Worm (Caenorhabditis elegans) whole organism, L1 larva: ENCODE data around the gene T27E4.7.

Experiments
- ceh-82 ChIP-seq, 3 experiments: fragments of 150-350 bp in 1 of 3; sonication (generic microtip) in 2 of 3; optimal IDR thresholded peaks; 2 replicates each; lab custom pipeline; 2014 to 2017; ENCODE audit warnings: missing biosample characterization in 3 of 3, missing genetic modification characterization in 3 of 3
- jun-1 ChIP-seq: fragments of 150-350 bp; optimal IDR thresholded peaks from 2 replicates; lab custom pipeline; 2014; ENCODE audit warnings: missing biosample characterization, missing genetic modification reagents, missing genetic modification characterization
- lin-15B ChIP-seq: fragments of 150-350 bp; sonication (generic microtip); optimal IDR thresholded peaks from 3 replicates; lab custom pipeline; 2014; ENCODE audit warnings: missing biosample characterization, missing genetic modification characterization
- nhr-85 ChIP-seq: sonication (generic microtip); peaks from one replicate; lab custom pipeline; 2016; ENCODE audit warnings: missing genetic modification characterization, inconsistent platforms, missing compliant biosample characterization

ce11 chrV:9058627-9059026 lies 17.5 kb downstream of the T27E4.7 start, which contains the start of gene C25E10.11:
- no peak for TF ChIP-seq jun-1 (tag; lab: Kevin White, UChicago)
- TF ChIP-seq ceh-82 (tag; optimal IDR thresholded peaks at IDR 0.05; lab: Kevin White, UChicago) = no peak
- TF ChIP-seq nhr-85 = no peak
- TF ChIP-seq lin-15B = no peak
